ENCODE assay signal across 5 worm cellular contexts in genomic region chrII:15266487-15266886, ce11.
TF ChIP-seq lines count a peak whose summit lies in the region.

No protein-coding gene starts in this region.

TF ChIP-seq in whole organism, L1 larva, 84 proteins besides CTCF, POLR2A, EP300 and RAD21:
- peak; percentile 79 for TF ChIP-seq nhr-85 (tag; lab: Kevin White, UChicago)
- peak; percentile 16 for TF ChIP-seq jun-1 (tag; optimal IDR thresholded peaks at IDR 0.05; lab: Kevin White, UChicago)
- peak; percentile 24 for TF ChIP-seq nhr-90 (tag; optimal IDR thresholded peaks at IDR 0.05; lab: Kevin White, UChicago; ENCODE audit: poor library complexity)
- peak in 1 of 2 experiments; percentile 6 for TF ChIP-seq lin-35 (GFP tag; optimal IDR thresholded peaks at IDR 0.05; lab: Kevin White, UChicago)
- peak; percentile 38 for TF ChIP-seq nhr-20 (tag; optimal IDR thresholded peaks at IDR 0.05; lab: Kevin White, UChicago)
- TF ChIP-seq nhr-84 (tag; optimal IDR thresholded peaks at IDR 0.05; lab: Kevin White, UChicago), result no peak
- peak; percentile 34 for TF ChIP-seq lin-14 (GFP tag; optimal IDR thresholded peaks at IDR 0.05; lab: Kevin White, UChicago)
- peak in 1 of 2 experiments; percentile 70 for TF ChIP-seq lsy-2 (tag; optimal IDR thresholded peaks at IDR 0.05; lab: Kevin White, UChicago)
- TF ChIP-seq ama-1 (optimal IDR thresholded peaks at IDR 0.05; lab: Kevin White, UChicago), result no peak
- no peak for TF ChIP-seq pqm-1 (tag; optimal IDR thresholded peaks at IDR 0.05; lab: Kevin White, UChicago)
- TF ChIP-seq elt-3 (tag; optimal IDR thresholded peaks at IDR 0.05; lab: Kevin White, UChicago), result peak in 2 of 6 experiments; percentile 23 to 62
- peak; percentile 25 for TF ChIP-seq unc-130 (tag; optimal IDR thresholded peaks at IDR 0.05; lab: Kevin White, UChicago)

TF ChIP-seq in whole organism, L2 larva, 48 proteins besides CTCF, POLR2A, EP300 and RAD21 (continues in another document):
- TF ChIP-seq lin-39 (tag; optimal IDR thresholded peaks at IDR 0.05; lab: Kevin White, UChicago) (no peak), alr-1 (tag; optimal IDR thresholded peaks at IDR 0.05; lab: Kevin White, UChicago) (no peak), ceh-16 (tag; optimal IDR thresholded peaks at IDR 0.05; lab: Kevin White, UChicago) (no peak), mbf-1 (tag; optimal IDR thresholded peaks at IDR 0.05; lab: Kevin White, UChicago) (no peak), skn-1 (tag; optimal IDR thresholded peaks at IDR 0.05; lab: Kevin White, UChicago) (no peak), zag-1 (tag; optimal IDR thresholded peaks at IDR 0.05; lab: Kevin White, UChicago) (no peak), mab-5 (tag; optimal IDR thresholded peaks at IDR 0.05; lab: Kevin White, UChicago) (no peak), ztf-1 (GFP tag; conservative IDR thresholded peaks at IDR 0.05; lab: Robert Waterston, UW) (no peak), nhr-10 (tag; optimal IDR thresholded peaks at IDR 0.05; lab: Kevin White, UChicago) (no peak), nhr-129 (tag; optimal IDR thresholded peaks at IDR 0.05; lab: Kevin White, UChicago) (peak; percentile 27), nhr-25 (tag; optimal IDR thresholded peaks at IDR 0.05; lab: Kevin White, UChicago) (peak; percentile 54), blmp-1 (tag; optimal IDR thresholded peaks at IDR 0.05; lab: Kevin White, UChicago; ENCODE audit: insufficient read depth) (no peak), R02D3.7 (tag; optimal IDR thresholded peaks at IDR 0.05; lab: Kevin White, UChicago) (no peak), lin-13 (GFP tag; optimal IDR thresholded peaks at IDR 0.05; lab: Kevin White, UChicago) (no peak), nhr-21 (tag; optimal IDR thresholded peaks at IDR 0.05; lab: Kevin White, UChicago) (no peak), nhr-6 (tag; optimal IDR thresholded peaks at IDR 0.05; lab: Kevin White, UChicago) (no peak), sma-3 (GFP tag; optimal IDR thresholded peaks at IDR 0.05; lab: Kevin White, UChicago) (peak; percentile 16), sma-9 (GFP tag; optimal IDR thresholded peaks at IDR 0.05; lab: Kevin White, UChicago) (no peak), sma-9 (tag; optimal IDR thresholded peaks at IDR 0.05; lab: Kevin White, UChicago) (no peak), lin-11 (tag; optimal IDR thresholded peaks at IDR 0.05; lab: Kevin White, UChicago) (no peak), nhr-77 (tag; optimal IDR thresholded peaks at IDR 0.05; lab: Kevin White, UChicago) (no peak)

TF ChIP-seq in whole organism, L3 larva, 47 proteins besides CTCF, POLR2A, EP300 and RAD21:
- TF ChIP-seq daf-12 (tag; optimal IDR thresholded peaks at IDR 0.05; lab: Kevin White, UChicago), result no peak
- TF ChIP-seq lin-15B (tag; optimal IDR thresholded peaks at IDR 0.05; lab: Kevin White, UChicago), result no peak
- no peak for TF ChIP-seq lin-39 (tag; optimal IDR thresholded peaks at IDR 0.05; lab: Kevin White, UChicago)
- peak; percentile 30 for TF ChIP-seq elt-2 (tag; optimal IDR thresholded peaks at IDR 0.05; lab: Kevin White, UChicago)
- peak; percentile 74 for TF ChIP-seq nhr-25 (tag; optimal IDR thresholded peaks at IDR 0.05; lab: Kevin White, UChicago)
TF ChIP-seq in whole organism, L3 larva: peak in this region for 2.

TF ChIP-seq in whole organism, L4 larva, 104 proteins besides CTCF, POLR2A, EP300 and RAD21:
- TF ChIP-seq nhr-28 (tag; optimal IDR thresholded peaks at IDR 0.05; lab: Kevin White, UChicago) (peak; percentile 63), mes-2 (tag; optimal IDR thresholded peaks at IDR 0.05; lab: Kevin White, UChicago; ENCODE audit: poor library complexity, severe bottlenecking) (peak; percentile 19), lin-13 (GFP tag; optimal IDR thresholded peaks at IDR 0.05; lab: Kevin White, UChicago) (no peak), unc-62 (GFP tag; optimal IDR thresholded peaks at IDR 0.05 in 1 of 2; lab: Kevin White, UChicago) (peak in 1 of 2 experiments; percentile 68), unc-62 (tag; optimal IDR thresholded peaks at IDR 0.05; lab: Kevin White, UChicago) (no peak), dmd-6 (GFP tag; IDR thresholded peaks at IDR 0.05; lab: Robert Waterston, UW) (peak; percentile 38; the same call in 1 of the 2 replicates), ceh-44 (GFP tag; IDR thresholded peaks at IDR 0.05; lab: Robert Waterston, UW) (no peak), nhr-77 (tag; optimal IDR thresholded peaks at IDR 0.05; lab: Kevin White, UChicago) (peak; percentile 20), dve-1 (tag; optimal IDR thresholded peaks at IDR 0.05; lab: Kevin White, UChicago; ENCODE audit: insufficient read depth) (peak; percentile 50), hmg-1.1 (GFP tag; IDR thresholded peaks at IDR 0.05; lab: Robert Waterston, UW) (peak; percentile 40; the same call in 1 of the 2 replicates), ctbp-1 (GFP tag; IDR thresholded peaks at IDR 0.05; lab: Robert Waterston, UW) (no peak), hlh-11 (tag; optimal IDR thresholded peaks at IDR 0.05; lab: Kevin White, UChicago) (peak; percentile 16), nhr-237 (tag; optimal IDR thresholded peaks at IDR 0.05; lab: Kevin White, UChicago) (no peak), nhr-48 (tag; optimal IDR thresholded peaks at IDR 0.05; lab: Kevin White, UChicago) (peak; percentile 6), lsy-2 (tag; optimal IDR thresholded peaks at IDR 0.05; lab: Kevin White, UChicago) (peak in 1 of 2 experiments; percentile 24), fkh-10 (GFP tag; optimal IDR thresholded peaks at IDR 0.05; lab: Kevin White, UChicago) (no peak)
TF ChIP-seq in whole organism, L4 larva: peak in this region for 10.

TF ChIP-seq in whole organism, young adult, 124 proteins besides CTCF, POLR2A, EP300 and RAD21:
- TF ChIP-seq ccch-3 (GFP tag; optimal IDR thresholded peaks at IDR 0.05; lab: Kevin White, UChicago) (no peak), attf-5 (GFP tag; optimal IDR thresholded peaks at IDR 0.05; lab: Kevin White, UChicago) (peak; percentile 14), Y56A3A.18 (GFP tag; IDR thresholded peaks at IDR 0.05; lab: Robert Waterston, UW) (no peak), F10E7.11 (tag; optimal IDR thresholded peaks at IDR 0.05; lab: Kevin White, UChicago) (no peak), lin-26 (GFP tag; IDR thresholded peaks at IDR 0.05; lab: Robert Waterston, UW) (no peak), die-1 (tag; optimal IDR thresholded peaks at IDR 0.05; lab: Kevin White, UChicago) (no peak), ztf-18 (tag; optimal IDR thresholded peaks at IDR 0.05; lab: Kevin White, UChicago) (no peak), rpc-1 (optimal IDR thresholded peaks at IDR 0.05; lab: Kevin White, UChicago) (no peak), rpc-1 (tag; optimal IDR thresholded peaks at IDR 0.05; lab: Kevin White, UChicago) (peak; percentile 12), nhr-80 (tag; optimal IDR thresholded peaks at IDR 0.05; lab: Kevin White, UChicago) (peak; percentile 58)
